1 fruit fly cellular context compared by ENCODE assay signal in the genomic region with DNA sequence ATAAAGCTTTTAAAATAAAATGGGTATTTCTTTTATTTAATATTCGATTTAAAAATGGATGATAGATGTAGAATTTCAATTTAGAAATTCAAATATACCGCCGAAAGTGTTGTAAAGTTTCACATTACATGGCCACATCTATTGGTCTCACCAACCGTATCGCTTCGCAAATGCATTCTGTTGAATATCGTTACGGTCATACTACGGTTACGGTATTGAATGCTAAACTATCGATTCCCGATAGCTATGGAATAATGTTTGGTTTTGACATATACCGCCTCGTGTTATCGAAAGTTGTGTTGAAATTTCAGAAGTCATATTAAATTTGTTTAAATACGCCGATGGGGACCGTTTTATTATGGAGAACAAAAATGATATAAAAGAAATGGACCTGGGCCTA.
A peak's percentile ranks its signal among the peaks of the same experiment; 100 is the strongest.
TF ChIP-seq lines count a peak whose summit lies in the region.

A gene (plus strand): TSS at position 279 of the 400 bp plus-strand sequence.
A gene (plus strand): TSS at position 279 of the 400 bp plus-strand sequence.

TF ChIP-seq in whole organism, embryonic, 481 proteins besides CTCF, POLR2A, EP300 and RAD21 (continued from another document and continues in another):
- no peak for TF ChIP-seq CHES-1-like (GFP tag; optimal IDR thresholded peaks at IDR 0.05; lab: Kevin White, UChicago)
- TF ChIP-seq luna (GFP tag; optimal IDR thresholded peaks at IDR 0.05; lab: Kevin White, UChicago) = no peak
- no peak for TF ChIP-seq MTF-1 (GFP tag; optimal IDR thresholded peaks at IDR 0.05; lab: Kevin White, UChicago; ENCODE audit: borderline replicate concordance)
- TF ChIP-seq pfk (GFP tag; optimal IDR thresholded peaks at IDR 0.05; lab: Kevin White, UChicago) = no peak
- no peak for TF ChIP-seq CG7745 (tag; optimal IDR thresholded peaks at IDR 0.05; lab: Kevin White, UChicago)
- no peak for TF ChIP-seq Poxn (GFP tag; IDR thresholded peaks at IDR 0.05; lab: Robert Waterston, UW)
- TF ChIP-seq nerfin-2 (GFP tag; IDR thresholded peaks at IDR 0.05; lab: Robert Waterston, UW; ENCODE audit: partially characterized antibody) = peak; percentile 65; the same call in 1 of the 2 replicates
- no peak for TF ChIP-seq PHDP (tag; optimal IDR thresholded peaks at IDR 0.05; lab: Kevin White, UChicago)
- no peak for TF ChIP-seq Spps (tag; optimal IDR thresholded peaks at IDR 0.05; lab: Kevin White, UChicago)
- no peak for TF ChIP-seq peb (GFP tag; IDR thresholded peaks at IDR 0.05; lab: Robert Waterston, UW)
- no peak for TF ChIP-seq Adf1 (GFP tag; IDR thresholded peaks at IDR 0.05; lab: Robert Waterston, UW)
- TF ChIP-seq CG13424 (tag; optimal IDR thresholded peaks at IDR 0.05; lab: Kevin White, UChicago) = no peak
- no peak for TF ChIP-seq sisA (GFP tag; IDR thresholded peaks at IDR 0.05; lab: Robert Waterston, UW)
- TF ChIP-seq B-H2 (GFP tag; optimal IDR thresholded peaks at IDR 0.05; lab: Kevin White, UChicago) = peak; percentile 43
- TF ChIP-seq zfh2 (GFP tag; optimal IDR thresholded peaks at IDR 0.05; lab: Kevin White, UChicago) = no peak
- TF ChIP-seq CrebB (tag; optimal IDR thresholded peaks at IDR 0.05; lab: Kevin White, UChicago) = no peak
- TF ChIP-seq ttk (GFP tag; IDR thresholded peaks at IDR 0.05; lab: Robert Waterston, UW) = no peak
- TF ChIP-seq gfzf (GFP tag; optimal IDR thresholded peaks at IDR 0.05; lab: Kevin White, UChicago) = peak; percentile 84
- TF ChIP-seq NFAT (GFP tag; IDR thresholded peaks at IDR 0.05; lab: Robert Waterston, UW) = no peak
- TF ChIP-seq vvl (GFP tag; IDR thresholded peaks at IDR 0.05; lab: Robert Waterston, UW) = no peak
- TF ChIP-seq TFAM (GFP tag; optimal IDR thresholded peaks at IDR 0.05; lab: Kevin White, UChicago) = no peak
- no peak for TF ChIP-seq Side (GFP tag; optimal IDR thresholded peaks at IDR 0.05; lab: Kevin White, UChicago)
- no peak for TF ChIP-seq CG17328 (GFP tag; IDR thresholded peaks at IDR 0.05; lab: Robert Waterston, UW)
- TF ChIP-seq CG1602 (GFP tag; optimal IDR thresholded peaks at IDR 0.05; lab: Kevin White, UChicago) = no peak
- no peak for TF ChIP-seq Chrac-16 (GFP tag; optimal IDR thresholded peaks at IDR 0.05; lab: Kevin White, UChicago)
- TF ChIP-seq pb (GFP tag; optimal IDR thresholded peaks at IDR 0.05; lab: Kevin White, UChicago) = no peak
- no peak for TF ChIP-seq danr (GFP tag; IDR thresholded peaks at IDR 0.05; lab: Robert Waterston, UW)
- TF ChIP-seq Jarid2 (GFP tag; optimal IDR thresholded peaks at IDR 0.05; lab: Kevin White, UChicago) = no peak
- TF ChIP-seq Dfd (GFP tag; optimal IDR thresholded peaks at IDR 0.05; lab: Kevin White, UChicago) = no peak
- no peak for TF ChIP-seq zf30C (GFP tag; optimal IDR thresholded peaks at IDR 0.05; lab: Kevin White, UChicago)
- TF ChIP-seq CG1529 (GFP tag; optimal IDR thresholded peaks at IDR 0.05; lab: Kevin White, UChicago) = no peak
- TF ChIP-seq CG31441 (GFP tag; IDR thresholded peaks at IDR 0.05; lab: Robert Waterston, UW) = no peak
- TF ChIP-seq vnd (GFP tag; IDR thresholded peaks at IDR 0.05; lab: Robert Waterston, UW; ENCODE audit: partially characterized antibody) = 0 out of 3 replicates have a peak, but pooled peaks have one; percentile 52
- no peak for TF ChIP-seq jigr1 (GFP tag; IDR thresholded peaks at IDR 0.05; lab: Robert Waterston, UW)
- TF ChIP-seq CG31365 (tag; optimal IDR thresholded peaks at IDR 0.05; lab: Kevin White, UChicago) = no peak
- TF ChIP-seq CG8290 (GFP tag; optimal IDR thresholded peaks at IDR 0.05; lab: Kevin White, UChicago) = no peak
- peak in 1 of 2 experiments; percentile 71 for TF ChIP-seq CG8290 (tag; optimal IDR thresholded peaks at IDR 0.05; lab: Kevin White, UChicago)
- TF ChIP-seq CG6272 (GFP tag; IDR thresholded peaks at IDR 0.05; lab: Robert Waterston, UW) = no peak
- no peak for TF ChIP-seq her (GFP tag; optimal IDR thresholded peaks at IDR 0.05; lab: Kevin White, UChicago)
- TF ChIP-seq CG3281 (GFP tag; optimal IDR thresholded peaks at IDR 0.05; lab: Kevin White, UChicago) = no peak
- TF ChIP-seq gsb-n (tag; optimal IDR thresholded peaks at IDR 0.05; lab: Kevin White, UChicago) = no peak
- no peak for TF ChIP-seq cg (GFP tag; optimal IDR thresholded peaks at IDR 0.05; lab: Kevin White, UChicago)
- peak; percentile 62 for TF ChIP-seq Ets65A (GFP tag; lab: Kevin White, UChicago)
- TF ChIP-seq yki (optimal IDR thresholded peaks at IDR 0.05; lab: Kevin White, UChicago) = no peak
- no peak for TF ChIP-seq Camta (GFP tag; optimal IDR thresholded peaks at IDR 0.05; lab: Kevin White, UChicago)
- no peak for TF ChIP-seq D19B (GFP tag; optimal IDR thresholded peaks at IDR 0.05; lab: Kevin White, UChicago)
- peak; percentile 40 for TF ChIP-seq MBD-R2 (GFP tag; IDR thresholded peaks at IDR 0.05; lab: Robert Waterston, UW)
- TF ChIP-seq ase (GFP tag; IDR thresholded peaks at IDR 0.05; lab: Robert Waterston, UW) = no peak
- TF ChIP-seq Oaz (GFP tag; IDR thresholded peaks at IDR 0.05; lab: Robert Waterston, UW) = no peak
- peak; percentile 1 for TF ChIP-seq CG13624 (GFP tag; optimal IDR thresholded peaks at IDR 0.05; lab: Kevin White, UChicago)
- TF ChIP-seq zfh1 (GFP tag; IDR thresholded peaks at IDR 0.05; lab: Robert Waterston, UW) = no peak
- no peak for TF ChIP-seq sug (tag; optimal IDR thresholded peaks at IDR 0.05; lab: Kevin White, UChicago)
- no peak for TF ChIP-seq fd96Cb (tag; optimal IDR thresholded peaks at IDR 0.05; lab: Kevin White, UChicago)
- TF ChIP-seq pan (optimal IDR thresholded peaks at IDR 0.05; lab: Kevin White, UChicago) = no peak
- no peak for TF ChIP-seq pan (GFP tag; optimal IDR thresholded peaks at IDR 0.05 in 1 of 2, IDR thresholded peaks at IDR 0.05 in 1 of 2)
- peak; percentile 53; the same call in 1 of the 3 replicates for TF ChIP-seq mld (GFP tag; IDR thresholded peaks at IDR 0.05; lab: Robert Waterston, UW; ENCODE audit: partially characterized antibody)
- TF ChIP-seq CG11560 (tag; IDR thresholded peaks at IDR 0.05; lab: Robert Waterston, UW) = no peak
- TF ChIP-seq Rx (GFP tag; IDR thresholded peaks at IDR 0.05; lab: Robert Waterston, UW) = no peak
- no peak for TF ChIP-seq NC2β (GFP tag; optimal IDR thresholded peaks at IDR 0.05; lab: Kevin White, UChicago)
- TF ChIP-seq mam (GFP tag; optimal IDR thresholded peaks at IDR 0.05; lab: Kevin White, UChicago) = peak; percentile 13
- no peak for TF ChIP-seq CG4730 (GFP tag; IDR thresholded peaks at IDR 0.05; lab: Robert Waterston, UW)
- no peak for TF ChIP-seq Dek (tag; optimal IDR thresholded peaks at IDR 0.05; lab: Kevin White, UChicago)
- TF ChIP-seq Ptx1 (GFP tag; IDR thresholded peaks at IDR 0.05; lab: Robert Waterston, UW) = no peak
- TF ChIP-seq Aef1 (GFP tag; IDR thresholded peaks at IDR 0.05; lab: Robert Waterston, UW) = no peak
- TF ChIP-seq gsb (GFP tag; IDR thresholded peaks at IDR 0.05; lab: Robert Waterston, UW) = no peak
- no peak for TF ChIP-seq lov (optimal IDR thresholded peaks at IDR 0.05; lab: Kevin White, UChicago)
- no peak for TF ChIP-seq lov (GFP tag; IDR thresholded peaks at IDR 0.05; lab: Robert Waterston, UW)
- no peak for TF ChIP-seq CG2875 (GFP tag; optimal IDR thresholded peaks at IDR 0.05; lab: Kevin White, UChicago)
- TF ChIP-seq CG4707 (GFP tag; optimal IDR thresholded peaks at IDR 0.05; lab: Kevin White, UChicago) = no peak
- TF ChIP-seq CG8944 (GFP tag; optimal IDR thresholded peaks at IDR 0.05; lab: Kevin White, UChicago) = no peak
- no peak for TF ChIP-seq CG10654 (GFP tag; optimal IDR thresholded peaks at IDR 0.05; lab: Kevin White, UChicago)
- TF ChIP-seq CG10267 (tag; optimal IDR thresholded peaks at IDR 0.05; lab: Kevin White, UChicago) = peak; percentile 91
- no peak for TF ChIP-seq CG8089 (GFP tag; optimal IDR thresholded peaks at IDR 0.05; lab: Kevin White, UChicago)
- no peak for TF ChIP-seq C15 (GFP tag; IDR thresholded peaks at IDR 0.05; lab: Robert Waterston, UW)
- no peak for TF ChIP-seq Kr (GFP tag; optimal IDR thresholded peaks at IDR 0.05; lab: Kevin White, UChicago)
- TF ChIP-seq ems (GFP tag; optimal IDR thresholded peaks at IDR 0.05; lab: Kevin White, UChicago) = no peak
- TF ChIP-seq CG13775 (GFP tag; optimal IDR thresholded peaks at IDR 0.05; lab: Kevin White, UChicago) = no peak
- no peak for TF ChIP-seq Fer2 (tag; optimal IDR thresholded peaks at IDR 0.05; lab: Kevin White, UChicago)
- TF ChIP-seq CG15269 (tag; optimal IDR thresholded peaks at IDR 0.05; lab: Kevin White, UChicago) = no peak
- no peak for TF ChIP-seq dati (GFP tag; IDR thresholded peaks at IDR 0.05; lab: Robert Waterston, UW)
- TF ChIP-seq ro (GFP tag; IDR thresholded peaks at IDR 0.05; lab: Robert Waterston, UW) = no peak
- no peak for TF ChIP-seq wor (GFP tag; IDR thresholded peaks at IDR 0.05; lab: Robert Waterston, UW)
- peak; percentile 11 for TF ChIP-seq CG1647 (GFP tag; optimal IDR thresholded peaks at IDR 0.05; lab: Kevin White, UChicago)
- no peak for TF ChIP-seq Hr39 (optimal IDR thresholded peaks at IDR 0.05; lab: Kevin White, UChicago)
- TF ChIP-seq amos (GFP tag; IDR thresholded peaks at IDR 0.05; lab: Robert Waterston, UW; ENCODE audit: partially characterized antibody) = peak; percentile 75
- TF ChIP-seq CG17361 (GFP tag; IDR thresholded peaks at IDR 0.05; lab: Robert Waterston, UW) = no peak
- TF ChIP-seq CG12219 (GFP tag; optimal IDR thresholded peaks at IDR 0.05; lab: Kevin White, UChicago) = no peak
- no peak for TF ChIP-seq CG7357 (GFP tag; IDR thresholded peaks at IDR 0.05; lab: Robert Waterston, UW)
- TF ChIP-seq CG9437 (GFP tag; optimal IDR thresholded peaks at IDR 0.05; lab: Kevin White, UChicago) = peak; percentile 77
- TF ChIP-seq CG12659 (GFP tag; optimal IDR thresholded peaks at IDR 0.05; lab: Kevin White, UChicago) = peak; percentile 43
- no peak for TF ChIP-seq rib (GFP tag; IDR thresholded peaks at IDR 0.05; lab: Robert Waterston, UW)
- TF ChIP-seq CG10431 (GFP tag; optimal IDR thresholded peaks at IDR 0.05; lab: Kevin White, UChicago) = no peak
- no peak for TF ChIP-seq CG1233 (GFP tag; optimal IDR thresholded peaks at IDR 0.05; lab: Kevin White, UChicago)
- TF ChIP-seq CG5245 (GFP tag; optimal IDR thresholded peaks at IDR 0.05; lab: Kevin White, UChicago) = no peak
- TF ChIP-seq onecut (GFP tag; IDR thresholded peaks at IDR 0.05; lab: Robert Waterston, UW) = no peak
- no peak for TF ChIP-seq Sry-β (GFP tag; optimal IDR thresholded peaks at IDR 0.05; lab: Kevin White, UChicago)
- no peak for TF ChIP-seq Taf1 (GFP tag; IDR thresholded peaks at IDR 0.05; lab: Robert Waterston, UW)
- TF ChIP-seq Nf-YB (GFP tag; optimal IDR thresholded peaks at IDR 0.05; lab: Kevin White, UChicago) = no peak
- no peak for TF ChIP-seq dm (GFP tag; optimal IDR thresholded peaks at IDR 0.05; lab: Kevin White, UChicago)
- peak; percentile 39 for TF ChIP-seq Lhr (GFP tag; optimal IDR thresholded peaks at IDR 0.05; lab: Kevin White, UChicago)
- no peak for TF ChIP-seq zen (tag; optimal IDR thresholded peaks at IDR 0.05; lab: Kevin White, UChicago)
- TF ChIP-seq CG2202 (tag; optimal IDR thresholded peaks at IDR 0.05; lab: Kevin White, UChicago) = no peak
- TF ChIP-seq sim (GFP tag; IDR thresholded peaks at IDR 0.05; lab: Robert Waterston, UW) = no peak
- no peak for TF ChIP-seq CG11504 (tag; optimal IDR thresholded peaks at IDR 0.05; lab: Kevin White, UChicago)
- TF ChIP-seq Nf-YA (GFP tag; IDR thresholded peaks at IDR 0.05; lab: Robert Waterston, UW) = no peak
- TF ChIP-seq lbe (GFP tag; optimal IDR thresholded peaks at IDR 0.05; lab: Kevin White, UChicago) = no peak
- peak; percentile 42 for TF ChIP-seq CG2129 (GFP tag; IDR thresholded peaks at IDR 0.05; lab: Robert Waterston, UW; ENCODE audit: partially characterized antibody)
- no peak for TF ChIP-seq CG12104 (GFP tag; optimal IDR thresholded peaks at IDR 0.05; lab: Kevin White, UChicago)
- no peak for TF ChIP-seq Dbx (GFP tag; IDR thresholded peaks at IDR 0.05; lab: Robert Waterston, UW)
- no peak for TF ChIP-seq Mes4 (GFP tag; optimal IDR thresholded peaks at IDR 0.05; lab: Kevin White, UChicago)
- TF ChIP-seq al (GFP tag; IDR thresholded peaks at IDR 0.05; lab: Robert Waterston, UW) = no peak
- no peak for TF ChIP-seq Hr78 (GFP tag; optimal IDR thresholded peaks at IDR 0.05; lab: Kevin White, UChicago)
- TF ChIP-seq D19A (tag; optimal IDR thresholded peaks at IDR 0.05; lab: Kevin White, UChicago) = no peak
- TF ChIP-seq sd (tag; optimal IDR thresholded peaks at IDR 0.05; lab: Kevin White, UChicago) = peak; percentile 17
- TF ChIP-seq tap (tag; optimal IDR thresholded peaks at IDR 0.05; lab: Kevin White, UChicago) = no peak
- TF ChIP-seq CG30431 (GFP tag; optimal IDR thresholded peaks at IDR 0.05; lab: Kevin White, UChicago) = no peak
- no peak for TF ChIP-seq CG11085 (GFP tag; IDR thresholded peaks at IDR 0.05; lab: Robert Waterston, UW)
- no peak for TF ChIP-seq Abd-B (GFP tag; optimal IDR thresholded peaks at IDR 0.05; lab: Kevin White, UChicago)
- TF ChIP-seq CG18764 (GFP tag; optimal IDR thresholded peaks at IDR 0.05; lab: Kevin White, UChicago) = no peak
- no peak for TF ChIP-seq CG11398 (GFP tag; optimal IDR thresholded peaks at IDR 0.05; lab: Kevin White, UChicago)
- peak; percentile 62; the same call in 2 of the 3 replicates for TF ChIP-seq CG6791 (GFP tag; IDR thresholded peaks at IDR 0.05; lab: Robert Waterston, UW; ENCODE audit: partially characterized antibody)
- no peak for TF ChIP-seq tll (GFP tag; optimal IDR thresholded peaks at IDR 0.05; lab: Kevin White, UChicago)
- TF ChIP-seq CG7372 (GFP tag; IDR thresholded peaks at IDR 0.05; lab: Robert Waterston, UW) = no peak
- TF ChIP-seq CG11456 (GFP tag; IDR thresholded peaks at IDR 0.05; lab: Robert Waterston, UW) = no peak
- no peak for TF ChIP-seq da (GFP tag; optimal IDR thresholded peaks at IDR 0.05; lab: Kevin White, UChicago)
- no peak for TF ChIP-seq Dip2 (GFP tag; IDR thresholded peaks at IDR 0.05; lab: Robert Waterston, UW)
- TF ChIP-seq ap (GFP tag; IDR thresholded peaks at IDR 0.05; lab: Robert Waterston, UW) = no peak
- no peak for TF ChIP-seq CG12942 (GFP tag; optimal IDR thresholded peaks at IDR 0.05; lab: Kevin White, UChicago)
- no peak for TF ChIP-seq BtbVII (GFP tag; optimal IDR thresholded peaks at IDR 0.05; lab: Kevin White, UChicago)
- TF ChIP-seq CG8359 (GFP tag; optimal IDR thresholded peaks at IDR 0.05; lab: Kevin White, UChicago; ENCODE audit: borderline replicate concordance) = no peak
- TF ChIP-seq CG31388 (GFP tag; optimal IDR thresholded peaks at IDR 0.05; lab: Kevin White, UChicago) = no peak
- TF ChIP-seq oc (tag; optimal IDR thresholded peaks at IDR 0.05; lab: Kevin White, UChicago) = no peak
- no peak for TF ChIP-seq CG12744 (GFP tag; optimal IDR thresholded peaks at IDR 0.05; lab: Kevin White, UChicago)
- TF ChIP-seq crc (GFP tag; optimal IDR thresholded peaks at IDR 0.05; lab: Kevin White, UChicago) = no peak
